Fruit fly (Drosophila melanogaster) whole organism, embryonic: ENCODE results near the gene RAF2.

Source experiments
- Aef1 ChIP-seq: fragments of 200-800 bp; sonication (Bioruptor generic); IDR thresholded peaks from 3 replicates; pipeline ENCODE4 v1.3.6; 2022; ENCODE audit warnings: missing biosample characterization, missing genetic modification characterization
- Antp ChIP-seq: fragments of 200-800 bp; sonication (Bioruptor generic); optimal IDR thresholded peaks from 3 replicates; lab custom pipeline; 2016; ENCODE audit warnings: missing biosample characterization, missing genetic modification characterization
- Asciz ChIP-seq: fragments of 200-800 bp; sonication (Bioruptor generic); optimal IDR thresholded peaks from 2 replicates; lab custom pipeline; 2017; ENCODE audit warnings: missing biosample characterization, mild to moderate bottlenecking, missing genetic modification characterization, missing genetic modification reagents
- BEAF-32 ChIP-seq: fragments of 200-800 bp; sonication (Bioruptor generic); optimal IDR thresholded peaks from 3 replicates; lab custom pipeline; 2017; ENCODE audit warnings: missing biosample characterization, missing genetic modification characterization, mild to moderate bottlenecking, moderate library complexity, missing genetic modification reagents
- CG10209 ChIP-seq: fragments of 200-800 bp; sonication (Bioruptor generic); optimal IDR thresholded peaks from 3 replicates; lab custom pipeline; 2017; ENCODE audit warnings: missing biosample characterization, mild to moderate bottlenecking, missing genetic modification characterization, missing genetic modification reagents
- CG12659 ChIP-seq: fragments of 200-800 bp; sonication (Bioruptor generic); optimal IDR thresholded peaks from 3 replicates; lab custom pipeline; 2017; ENCODE audit warnings: mild to moderate bottlenecking, missing biosample characterization, missing genetic modification reagents, missing genetic modification characterization
- CG13296 ChIP-seq: fragments of 200-800 bp; sonication (Bioruptor generic); optimal IDR thresholded peaks from 3 replicates; lab custom pipeline; 2018; ENCODE audit warnings: missing biosample characterization, mild to moderate bottlenecking, missing genetic modification characterization
- CG16813 ChIP-seq: fragments of 200-800 bp; sonication (Bioruptor generic); IDR thresholded peaks from 3 replicates; pipeline ENCODE4 v1.3.6; 2022; ENCODE audit warnings: missing biosample characterization, missing genetic modification characterization; ENCODE audit not compliant: partially characterized antibody
- CG17568 ChIP-seq: fragments of 200-800 bp; sonication (Bioruptor generic); optimal IDR thresholded peaks from 2 replicates; lab custom pipeline; 2018; ENCODE audit warnings: missing biosample characterization, mild to moderate bottlenecking, missing genetic modification characterization, moderate library complexity
- CG18619 ChIP-seq: fragments of 200-800 bp; sonication (Bioruptor generic); optimal IDR thresholded peaks from 3 replicates; lab custom pipeline; 2017; ENCODE audit warnings: missing biosample characterization, mild to moderate bottlenecking, missing genetic modification characterization
- CG2202 ChIP-seq: fragments of 200-800 bp; sonication (Bioruptor generic); optimal IDR thresholded peaks from 2 replicates; lab custom pipeline; 2018; ENCODE audit warnings: missing biosample characterization, mild to moderate bottlenecking, missing genetic modification characterization
- CG2712 ChIP-seq: fragments of 200-800 bp; optimal IDR thresholded peaks from 3 replicates; lab custom pipeline; 2019; ENCODE audit warnings: missing biosample characterization, mild to moderate bottlenecking, missing genetic modification characterization, moderate library complexity
- CG2875 ChIP-seq: fragments of 200-800 bp; sonication (Bioruptor generic); optimal IDR thresholded peaks from 2 replicates; lab custom pipeline; 2017; ENCODE audit warnings: missing biosample characterization, mild to moderate bottlenecking, missing genetic modification characterization, missing genetic modification reagents
- CG3065 ChIP-seq: fragments of 200-800 bp; sonication (Bioruptor generic); optimal IDR thresholded peaks from 2 replicates; lab custom pipeline; 2016; ENCODE audit warnings: missing biosample characterization, missing genetic modification characterization
- CG31365 ChIP-seq: fragments of 200-800 bp; sonication (Bioruptor generic); optimal IDR thresholded peaks from 2 replicates; lab custom pipeline; 2018; ENCODE audit warnings: missing biosample characterization, mild to moderate bottlenecking, missing genetic modification characterization
- CG3163 ChIP-seq: fragments of 200-800 bp; sonication (Bioruptor generic); optimal IDR thresholded peaks from 3 replicates; lab custom pipeline; 2016; ENCODE audit warnings: missing biosample characterization, missing genetic modification characterization
- CG6854 ChIP-seq: fragments of 200-800 bp; sonication (Bioruptor generic); optimal IDR thresholded peaks from 3 replicates; lab custom pipeline; 2017; ENCODE audit warnings: missing biosample characterization, mild to moderate bottlenecking, missing genetic modification characterization
- CG7928 ChIP-seq: fragments of 200-800 bp; sonication (Bioruptor generic); optimal IDR thresholded peaks from 2 replicates; lab custom pipeline; 2017; ENCODE audit warnings: missing biosample characterization, mild to moderate bottlenecking, missing genetic modification characterization
- CG8290 ChIP-seq, 3 experiments: fragments of 200-800 bp; sonication (Bioruptor generic); optimal IDR thresholded peaks; 2 replicates each; lab custom pipeline; 2016 to 2019; ENCODE audit warnings: missing biosample characterization in 3 of 3, missing genetic modification characterization in 3 of 3, mild to moderate bottlenecking in 2 of 3, moderate library complexity in 1 of 3
- CG8924 ChIP-seq: fragments of 200-800 bp; optimal IDR thresholded peaks from 3 replicates; lab custom pipeline; 2019; ENCODE audit warnings: missing biosample characterization, mild to moderate bottlenecking, missing genetic modification characterization, moderate library complexity
- CG9932 ChIP-seq: fragments of 200-800 bp; sonication (Bioruptor generic); IDR thresholded peaks from 2 replicates; pipeline ENCODE4 v1.3.6; 2022; ENCODE audit warnings: missing biosample characterization, missing genetic modification characterization
- D19B ChIP-seq: fragments of 200-800 bp; sonication (Bioruptor generic); optimal IDR thresholded peaks from 2 replicates; lab custom pipeline; 2017; ENCODE audit warnings: missing biosample characterization, mild to moderate bottlenecking, missing genetic modification characterization
- Deaf1 ChIP-seq: fragments of 200-800 bp; optimal IDR thresholded peaks from 3 replicates; lab custom pipeline; 2019; ENCODE audit warnings: missing biosample characterization, mild to moderate bottlenecking, missing genetic modification characterization, moderate library complexity
- E2f1 ChIP-seq: fragments of 200-800 bp; sonication (Bioruptor generic); IDR thresholded peaks from 2 replicates; pipeline ENCODE4 v1.3.6; 2022; ENCODE audit warnings: missing biosample characterization, missing genetic modification characterization
- GATAe ChIP-seq: fragments of 200-800 bp; sonication (Bioruptor generic); conservative IDR thresholded peaks from 2 replicates; pipeline ENCODE4 v1.3.6; 2022; ENCODE audit warnings: missing biosample characterization, missing genetic modification characterization
- HLH4C ChIP-seq: fragments of 200-800 bp; sonication (Bioruptor generic); IDR thresholded peaks from 3 replicates; pipeline ENCODE4 v1.3.6; 2022; ENCODE audit warnings: missing biosample characterization, missing genetic modification characterization; ENCODE audit not compliant: partially characterized antibody
- Lhr ChIP-seq: fragments of 200-800 bp; sonication (Bioruptor generic); optimal IDR thresholded peaks from 3 replicates; lab custom pipeline; 2017; ENCODE audit warnings: mild to moderate bottlenecking, missing biosample characterization, missing genetic modification reagents, missing genetic modification characterization
- Lpt ChIP-seq: fragments of >200 bp; optimal IDR thresholded peaks from 2 replicates; lab custom pipeline; 2018; ENCODE audit warnings: missing biosample characterization, missing genetic modification characterization
- NK7.1 ChIP-seq: fragments of 200-800 bp; sonication (Bioruptor generic); optimal IDR thresholded peaks from 3 replicates; lab custom pipeline; 2016; ENCODE audit warnings: missing biosample characterization, missing genetic modification characterization
- Neu2 ChIP-seq: fragments of 200-800 bp; sonication (Bioruptor generic); optimal IDR thresholded peaks from 3 replicates; lab custom pipeline; 2016; ENCODE audit warnings: missing biosample characterization, missing genetic modification characterization, borderline replicate concordance
- PHDP ChIP-seq: fragments of 200-800 bp; sonication (Bioruptor generic); optimal IDR thresholded peaks from 3 replicates; lab custom pipeline; 2018; ENCODE audit warnings: missing biosample characterization, mild to moderate bottlenecking, missing genetic modification characterization, moderate library complexity
- Poxn ChIP-seq: fragments of 200-800 bp; sonication (Bioruptor generic); IDR thresholded peaks from 2 replicates; pipeline ENCODE4 v1.3.6; 2022; ENCODE audit warnings: missing biosample characterization, missing genetic modification characterization
- Sin3A ChIP-seq: fragments of >200 bp; optimal IDR thresholded peaks from 2 replicates; lab custom pipeline; 2018
- Sox102F ChIP-seq: fragments of 200-800 bp; sonication (Bioruptor generic); optimal IDR thresholded peaks from 2 replicates; lab custom pipeline; 2018; ENCODE audit warnings: missing biosample characterization, mild to moderate bottlenecking, missing genetic modification characterization, moderate library complexity
- ac ChIP-seq: fragments of 200-800 bp; sonication (Bioruptor generic); optimal IDR thresholded peaks from 3 replicates; lab custom pipeline; 2017; ENCODE audit warnings: missing biosample characterization, mild to moderate bottlenecking, missing genetic modification characterization
- aop ChIP-seq: fragments of 200-800 bp; sonication (Bioruptor generic); IDR thresholded peaks from 2 replicates; pipeline ENCODE4 v1.3.6; 2022; ENCODE audit warnings: missing biosample characterization, missing genetic modification characterization
- btn ChIP-seq: fragments of 200-800 bp; sonication (Bioruptor generic); optimal IDR thresholded peaks from 2 replicates; lab custom pipeline; 2016; ENCODE audit warnings: missing biosample characterization, missing genetic modification characterization
- ci ChIP-seq: fragments of 200-800 bp; sonication (Bioruptor generic); IDR thresholded peaks from 3 replicates; pipeline ENCODE4 v1.3.6; 2022; ENCODE audit warnings: missing biosample characterization, missing genetic modification characterization
- corto ChIP-seq: fragments of 200-800 bp; sonication (Bioruptor generic); optimal IDR thresholded peaks from 2 replicates; lab custom pipeline; 2016; ENCODE audit warnings: missing biosample characterization, mild to moderate bottlenecking, missing genetic modification characterization, moderate library complexity
- dan ChIP-seq: fragments of 200-800 bp; sonication (Bioruptor generic); IDR thresholded peaks from 2 replicates; pipeline ENCODE4 v1.3.6; 2022; ENCODE audit warnings: missing biosample characterization, missing genetic modification characterization
- dati ChIP-seq: fragments of 200-800 bp; sonication (Bioruptor generic); IDR thresholded peaks from 2 replicates; pipeline ENCODE4 v1.3.6; 2022; ENCODE audit warnings: missing biosample characterization, missing genetic modification characterization
- dmrt11E ChIP-seq: fragments of 200-800 bp; sonication (Bioruptor generic); optimal IDR thresholded peaks from 3 replicates; lab custom pipeline; 2018; ENCODE audit warnings: missing biosample characterization, mild to moderate bottlenecking, missing genetic modification characterization, moderate library complexity
- ems ChIP-seq: fragments of 200-800 bp; sonication (Bioruptor generic); optimal IDR thresholded peaks from 3 replicates; lab custom pipeline; 2016; ENCODE audit warnings: missing biosample characterization, missing genetic modification characterization
- eyg ChIP-seq: fragments of 200-800 bp; sonication (Bioruptor generic); optimal IDR thresholded peaks from 3 replicates; lab custom pipeline; 2016; ENCODE audit warnings: missing biosample characterization, missing genetic modification characterization
- gsb ChIP-seq: fragments of 200-800 bp; sonication (Bioruptor generic); IDR thresholded peaks from 2 replicates; pipeline ENCODE4 v1.3.6; 2022; ENCODE audit warnings: missing biosample characterization, missing genetic modification characterization
- mld ChIP-seq: fragments of 200-800 bp; sonication (Bioruptor generic); IDR thresholded peaks from 3 replicates; pipeline ENCODE4 v1.3.6; 2022; ENCODE audit warnings: missing biosample characterization, missing genetic modification characterization; ENCODE audit not compliant: partially characterized antibody
- pros ChIP-seq: fragments of 200-800 bp; sonication (Bioruptor generic); optimal IDR thresholded peaks from 3 replicates; lab custom pipeline; 2019; ENCODE audit warnings: missing biosample characterization, mild to moderate bottlenecking, missing genetic modification characterization, moderate library complexity
- sob ChIP-seq: fragments of 200-800 bp; sonication (Bioruptor generic); IDR thresholded peaks from 2 replicates; pipeline ENCODE4 v1.3.6; 2022; ENCODE audit warnings: missing biosample characterization, missing genetic modification characterization
- zen ChIP-seq: fragments of 200-800 bp; sonication (Bioruptor generic); optimal IDR thresholded peaks from 3 replicates; lab custom pipeline; 2018; ENCODE audit warnings: missing biosample characterization, mild to moderate bottlenecking, missing genetic modification characterization, moderate library complexity
- zf30C ChIP-seq: fragments of 200-800 bp; sonication (Bioruptor generic); optimal IDR thresholded peaks from 3 replicates; lab custom pipeline; 2018; ENCODE audit warnings: missing biosample characterization, mild to moderate bottlenecking, missing genetic modification characterization

The RAF2 gene

dm6 chr3L:16381184-16381797, 4.8 kb upstream of the RAF2 start, which contains the start of gene Agpat4 (continued):
- TF ChIP-seq eyg (no peak), pros (peak; percentile 21), zen (no peak), corto (GFP tag; lab: Kevin White, UChicago) (no peak), Lpt (GFP tag; lab: Kevin White, UChicago) (no peak), dan (GFP tag; lab: Robert Waterston, UW) (no peak), CG6854 (GFP tag; lab: Kevin White, UChicago) (no peak), ac (GFP tag; lab: Kevin White, UChicago) (no peak), Asciz (GFP tag; lab: Kevin White, UChicago) (no peak), btn (GFP tag; lab: Kevin White, UChicago) (no peak), dmrt11E (tag; lab: Kevin White, UChicago) (no peak), CG3163 (peak; percentile 30), gsb (no peak), CG18619 (GFP tag; lab: Kevin White, UChicago) (no peak), CG31365 (peak; percentile 99), NK7.1 (GFP tag; lab: Kevin White, UChicago) (no peak), CG9932 (GFP tag; lab: Robert Waterston, UW) (no peak), E2f1 (no peak), Deaf1 (peak; percentile 67), GATAe (peak; percentile 98), Antp (GFP tag; lab: Kevin White, UChicago) (no peak), Sox102F (GFP tag; lab: Kevin White, UChicago) (no peak), CG12659 (GFP tag; lab: Kevin White, UChicago) (peak; percentile 23), dati (GFP tag; lab: Robert Waterston, UW) (no peak), CG2712 (peak; percentile 6), Sin3A (peak; percentile 31), CG3065 (peak; percentile 1), Lhr (peak; percentile 82), CG17568 (GFP tag; lab: Kevin White, UChicago) (no peak), D19B (no peak), mld (GFP tag; lab: Robert Waterston, UW) (no peak), zf30C (no peak), sob (GFP tag; lab: Robert Waterston, UW) (peak; percentile 4; the same call in 1 of the 2 replicates), Neu2 (GFP tag; lab: Kevin White, UChicago) (no peak), PHDP (tag; lab: Kevin White, UChicago) (no peak), CG13296 (GFP tag; lab: Kevin White, UChicago) (no peak), CG7928 (GFP tag; lab: Kevin White, UChicago) (no peak), aop (GFP tag; lab: Robert Waterston, UW) (no peak), CG16813 (GFP tag; lab: Robert Waterston, UW) (no peak), Aef1 (GFP tag; lab: Robert Waterston, UW) (peak; percentile 57), ems (no peak), BEAF-32 (GFP tag; lab: Kevin White, UChicago) (peak; percentile 29), CG2875 (GFP tag; lab: Kevin White, UChicago) (no peak), HLH4C (GFP tag; lab: Robert Waterston, UW) (peak; percentile 55; the same call in 1 of the 3 replicates), CG8290 (GFP tag; optimal IDR thresholded peaks at IDR 0.05; lab: Kevin White, UChicago) (peak; percentile 84), CG8290 (tag; optimal IDR thresholded peaks at IDR 0.05; lab: Kevin White, UChicago) (peak; percentile 61 to 76), ci (GFP tag; lab: Robert Waterston, UW) (0 out of 3 replicates have a peak, but pooled peaks have one; percentile 3), CG8924 (tag; lab: Kevin White, UChicago) (no peak), Poxn (GFP tag; lab: Robert Waterston, UW) (no peak), CG2202 (tag; lab: Kevin White, UChicago) (no peak), CG10209 (GFP tag; lab: Kevin White, UChicago) (no peak)
